Worm (Caenorhabditis elegans) whole organism, young adult: ENCODE data around the gene ZK1127.4.

Source experiments
- C06A6.2 ChIP-seq: fragments of 200-800 bp; sonication (Bioruptor generic); conservative IDR thresholded peaks from 2 replicates; pipeline ENCODE4 v1.3.6; 2022; ENCODE audit warnings: missing genetic modification characterization, missing compliant biosample characterization
- F10E7.11 ChIP-seq: sonication (generic microtip); optimal IDR thresholded peaks from 2 replicates; lab custom pipeline; 2017; ENCODE audit warnings: mild to moderate bottlenecking, missing genetic modification characterization, moderate library complexity, missing compliant biosample characterization
- F33H1.4 ChIP-seq: fragments of 200-800 bp; sonication (Bioruptor generic); IDR thresholded peaks from 2 replicates; pipeline ENCODE4 v1.3.6; 2022; ENCODE audit warnings: missing genetic modification reagents, missing genetic modification characterization, missing compliant biosample characterization
- F37B4.10 ChIP-seq: fragments of 200-800 bp; sonication (Bioruptor generic); IDR thresholded peaks from 2 replicates; pipeline ENCODE4 v1.3.6; 2022; ENCODE audit warnings: missing genetic modification characterization, missing compliant biosample characterization
- K11D2.4 ChIP-seq: fragments of 200-800 bp; sonication (Bioruptor generic); IDR thresholded peaks from 2 replicates; pipeline ENCODE4 v1.3.6; 2022; ENCODE audit warnings: missing genetic modification reagents, missing genetic modification characterization, missing compliant biosample characterization
- Y53G8AR.9 ChIP-seq: fragments of 200-800 bp; sonication (Bioruptor generic); conservative IDR thresholded peaks from 2 replicates; pipeline ENCODE4 v1.3.6; 2022; ENCODE audit warnings: missing genetic modification reagents, missing genetic modification characterization, missing compliant biosample characterization
- aptf-2 ChIP-seq: fragments of 200-800 bp; sonication (Bioruptor generic); conservative IDR thresholded peaks from 2 replicates; pipeline ENCODE4 v1.3.6; 2022; ENCODE audit warnings: missing genetic modification reagents, missing genetic modification characterization, missing compliant biosample characterization
- atf-7 ChIP-seq: sonication (generic microtip); optimal IDR thresholded peaks from 2 replicates; lab custom pipeline; 2017; ENCODE audit warnings: mild to moderate bottlenecking, missing genetic modification characterization, missing compliant biosample characterization
- attf-3 ChIP-seq: fragments of 200-800 bp; sonication (Bioruptor generic); conservative IDR thresholded peaks from 2 replicates; pipeline ENCODE4 v1.3.6; 2022; ENCODE audit warnings: missing genetic modification reagents, missing genetic modification characterization, missing compliant biosample characterization
- attf-5 ChIP-seq: fragments of 200-800 bp; sonication (Bioruptor generic); optimal IDR thresholded peaks from 2 replicates; lab custom pipeline; 2018; ENCODE audit warnings: mild to moderate bottlenecking, missing genetic modification characterization, missing compliant biosample characterization
- ceh-100 ChIP-seq: fragments of 200-800 bp; sonication (Bioruptor generic); IDR thresholded peaks from 2 replicates; pipeline ENCODE4 v1.3.6; 2022; ENCODE audit warnings: missing genetic modification reagents, missing genetic modification characterization, missing compliant biosample characterization
- ceh-40 ChIP-seq: fragments of 200-800 bp; sonication (Bioruptor generic); IDR thresholded peaks from 2 replicates; pipeline ENCODE4 v1.3.6; 2022; ENCODE audit warnings: missing genetic modification characterization, missing compliant biosample characterization
- chd-7 ChIP-seq: sonication (generic microtip); optimal IDR thresholded peaks from 2 replicates; lab custom pipeline; 2016; ENCODE audit warnings: mild to moderate bottlenecking, missing genetic modification characterization, moderate library complexity, missing compliant biosample characterization
- dox-1 ChIP-seq: fragments of 200-800 bp; sonication (Bioruptor generic); IDR thresholded peaks from 2 replicates; pipeline ENCODE4 v1.3.6; 2022; ENCODE audit warnings: missing genetic modification reagents, missing genetic modification characterization, missing compliant biosample characterization
- egrh-3 ChIP-seq: fragments of 200-800 bp; sonication (Bioruptor generic); IDR thresholded peaks from 2 replicates; pipeline ENCODE4 v1.3.6; 2022; ENCODE audit warnings: missing genetic modification reagents, missing genetic modification characterization, missing compliant biosample characterization
- ets-4 ChIP-seq: fragments of 200-800 bp; sonication (Bioruptor generic); optimal IDR thresholded peaks from 2 replicates; lab custom pipeline; 2018; ENCODE audit warnings: mild to moderate bottlenecking, missing genetic modification characterization, missing compliant biosample characterization
- him-1 ChIP-seq: sonication (generic microtip); optimal IDR thresholded peaks from 2 replicates; lab custom pipeline; 2016; ENCODE audit warnings: missing genotype, missing genetic modification reagents, missing genetic modification characterization, missing compliant biosample characterization
- hmg-1.2 ChIP-seq: fragments of 200-800 bp; sonication (Bioruptor generic); IDR thresholded peaks from 2 replicates; pipeline ENCODE4 v1.3.6; 2022; ENCODE audit warnings: missing genetic modification reagents, missing genetic modification characterization, missing compliant biosample characterization
- hmg-20 ChIP-seq: fragments of 200-800 bp; sonication (Bioruptor generic); IDR thresholded peaks from 2 replicates; pipeline ENCODE4 v1.3.6; 2022; ENCODE audit warnings: missing genetic modification reagents, missing genetic modification characterization, missing compliant biosample characterization
- let-607 ChIP-seq, 2 experiments: fragments of 200-800 bp in 1 of 2; sonication (Bioruptor generic) in 1 of 2; sonication (generic microtip) in 1 of 2; optimal IDR thresholded peaks; 2 replicates each; lab custom pipeline; 2016 to 2018; ENCODE audit warnings: mild to moderate bottlenecking in 2 of 2, missing compliant biosample characterization in 2 of 2, missing genetic modification characterization in 2 of 2, moderate library complexity in 2 of 2, missing genotype in 1 of 2
- lin-35 ChIP-seq, 3 experiments: fragments of 150-350 bp in 2 of 3; sonication (generic microtip) in 1 of 3; optimal IDR thresholded peaks; 2 replicates each; lab custom pipeline; 2014 to 2018; ENCODE audit warnings: missing biosample characterization in 3 of 3, missing genetic modification characterization in 3 of 3, missing genetic modification reagents in 3 of 3
- lin-40 ChIP-seq: sonication (generic microtip); optimal IDR thresholded peaks from 2 replicates; lab custom pipeline; 2016; ENCODE audit warnings: missing genetic modification characterization, mild to moderate bottlenecking, missing compliant biosample characterization, missing genotype, missing genetic modification reagents
- lin-54 ChIP-seq: fragments of 200-800 bp; sonication (Bioruptor generic); optimal IDR thresholded peaks from 2 replicates; lab custom pipeline; 2018; ENCODE audit warnings: mild to moderate bottlenecking, missing genetic modification characterization, missing compliant biosample characterization
- lir-1 ChIP-seq: fragments of 200-800 bp; sonication (Bioruptor generic); conservative IDR thresholded peaks from 2 replicates; pipeline ENCODE4 v1.3.6; 2022; ENCODE audit warnings: missing genetic modification reagents, missing genetic modification characterization, missing compliant biosample characterization
- lsl-1 ChIP-seq: fragments of 200-800 bp; sonication (Bioruptor generic); optimal IDR thresholded peaks from 2 replicates; lab custom pipeline; 2018; ENCODE audit warnings: mild to moderate bottlenecking, missing genetic modification characterization, moderate library complexity, missing compliant biosample characterization
- madf-3 ChIP-seq: fragments of 200-800 bp; sonication (Bioruptor generic); IDR thresholded peaks from 2 replicates; pipeline ENCODE4 v1.3.6; 2022; ENCODE audit warnings: missing genetic modification reagents, missing genetic modification characterization, missing compliant biosample characterization
- madf-6 ChIP-seq: fragments of 200-800 bp; sonication (Bioruptor generic); IDR thresholded peaks from 2 replicates; pipeline ENCODE4 v1.3.6; 2022; ENCODE audit warnings: missing genetic modification reagents, missing genetic modification characterization, missing compliant biosample characterization
- mcd-1 ChIP-seq: fragments of 200-800 bp; sonication (Bioruptor generic); IDR thresholded peaks from 2 replicates; pipeline ENCODE4 v1.3.6; 2022; ENCODE audit warnings: missing genetic modification reagents, missing genetic modification characterization, missing compliant biosample characterization
- mxl-1 ChIP-seq: sonication (generic microtip); optimal IDR thresholded peaks from 2 replicates; lab custom pipeline; 2016; ENCODE audit warnings: missing genetic modification characterization, missing compliant biosample characterization
- nfya-1 ChIP-seq: sonication (generic microtip); optimal IDR thresholded peaks from 2 replicates; lab custom pipeline; 2017; ENCODE audit warnings: antibody characterized with exemption, missing compliant biosample characterization, missing genetic modification characterization, borderline replicate concordance; ENCODE audit not compliant: insufficient read depth
- nfyb-1 ChIP-seq: fragments of 200-800 bp; sonication (Bioruptor generic); IDR thresholded peaks from 2 replicates; pipeline ENCODE4 v1.3.6; 2022; ENCODE audit warnings: missing genetic modification reagents, missing genetic modification characterization, missing compliant biosample characterization
- nhr-80 ChIP-seq: sonication (generic microtip); optimal IDR thresholded peaks from 2 replicates; lab custom pipeline; 2016; ENCODE audit warnings: missing genetic modification characterization, missing compliant biosample characterization
- rec-8 ChIP-seq, 2 experiments: sonication (generic microtip); optimal IDR thresholded peaks; 2 replicates each; lab custom pipeline; 2016; ENCODE audit warnings: mild to moderate bottlenecking in 2 of 2, missing genetic modification characterization in 2 of 2, missing genetic modification reagents in 2 of 2, missing genotype in 2 of 2, missing biosample characterization in 1 of 2, missing compliant biosample characterization in 1 of 2, moderate library complexity in 1 of 2
- sea-2 ChIP-seq: fragments of 200-800 bp; sonication (Bioruptor generic); IDR thresholded peaks from 2 replicates; pipeline ENCODE4 v1.3.6; 2022; ENCODE audit warnings: missing genetic modification characterization, missing compliant biosample characterization
- snpc-1.3 ChIP-seq: sonication (generic microtip); optimal IDR thresholded peaks from 2 replicates; lab custom pipeline; 2017; ENCODE audit warnings: missing genetic modification characterization, mild to moderate bottlenecking, missing compliant biosample characterization, antibody characterized with exemption, moderate library complexity, missing genotype, missing genetic modification reagents; ENCODE audit not compliant: insufficient read depth
- snpc-4 ChIP-seq, 5 experiments: fragments of 150-350 bp in 1 of 5; sonication (generic microtip) in 4 of 5; optimal IDR thresholded peaks; 2 replicates each; lab custom pipeline; 2014 to 2018; ENCODE audit warnings: missing genetic modification characterization in 5 of 5, missing biosample characterization in 3 of 5, antibody characterized with exemption in 2 of 5, mild to moderate bottlenecking in 2 of 5, missing compliant biosample characterization in 2 of 5, missing genotype in 2 of 5, moderate library complexity in 2 of 5, missing genetic modification reagents in 1 of 5
- sptf-2 ChIP-seq: fragments of 200-800 bp; sonication (Bioruptor generic); optimal IDR thresholded peaks from 2 replicates; lab custom pipeline; 2018; ENCODE audit warnings: mild to moderate bottlenecking, missing genetic modification characterization, missing compliant biosample characterization
- unc-62 ChIP-seq: fragments of 150-350 bp; optimal IDR thresholded peaks from 2 replicates; lab custom pipeline; 2014; ENCODE audit warnings: missing biosample characterization, missing genetic modification reagents, missing genetic modification characterization
- xnd-1 ChIP-seq: sonication (generic microtip); optimal IDR thresholded peaks from 2 replicates; lab custom pipeline; 2016; ENCODE audit warnings: missing genotype, missing genetic modification reagents, missing genetic modification characterization, missing compliant biosample characterization
- ztf-18 ChIP-seq: sonication (generic microtip); optimal IDR thresholded peaks from 2 replicates; lab custom pipeline; 2016; ENCODE audit warnings: missing genotype, mild to moderate bottlenecking, missing genetic modification characterization, missing compliant biosample characterization
- ztf-25 ChIP-seq: fragments of 200-800 bp; sonication (Bioruptor generic); IDR thresholded peaks from 2 replicates; pipeline ENCODE4 v1.3.6; 2022; ENCODE audit warnings: missing genetic modification reagents, missing genetic modification characterization, missing compliant biosample characterization
- ztf-26 ChIP-seq: sonication (generic microtip); optimal IDR thresholded peaks from 2 replicates; lab custom pipeline; 2017; ENCODE audit warnings: missing genetic modification characterization, missing compliant biosample characterization

ZK1127.4 gene

ce11 chrII:7053649-7054048, at the start of gene ZK1127.4:
TSS of gene ZK1127.4 (plus strand) at chrII:7053949.
- no peak for TF ChIP-seq chd-7 (tag; lab: Kevin White, UChicago)
- TF ChIP-seq aptf-2 (GFP tag; lab: Robert Waterston, UW), result no peak
- TF ChIP-seq ztf-25 (GFP tag; lab: Robert Waterston, UW), result no peak
- no peak for TF ChIP-seq lsl-1 (GFP tag; lab: Kevin White, UChicago)
- TF ChIP-seq madf-6 (GFP tag; lab: Robert Waterston, UW), result no peak
- TF ChIP-seq sptf-2 (GFP tag; lab: Kevin White, UChicago), result no peak
- TF ChIP-seq ztf-26 (tag; lab: Kevin White, UChicago), result no peak
- TF ChIP-seq lir-1 (GFP tag; lab: Robert Waterston, UW), result no peak
- no peak for TF ChIP-seq K11D2.4 (GFP tag; lab: Robert Waterston, UW)
- TF ChIP-seq atf-7, result no peak
- TF ChIP-seq nfya-1, result no peak
- no peak for TF ChIP-seq F10E7.11 (tag; lab: Kevin White, UChicago)
- no peak for TF ChIP-seq ceh-100
- TF ChIP-seq ets-4 (GFP tag; lab: Kevin White, UChicago), result no peak

ce11 chrII:7012592-7012991, 41.2 kb upstream of the ZK1127.4 start, which contains the start of gene sqv-7:
TSS of gene sqv-7 (minus strand) at chrII:7012692.
- TF ChIP-seq snpc-4 (GFP tag; optimal IDR thresholded peaks at IDR 0.05; lab: Kevin White, UChicago), result no peak
- no peak for TF ChIP-seq snpc-4 (tag; optimal IDR thresholded peaks at IDR 0.05; lab: Kevin White, UChicago)
- TF ChIP-seq egrh-3 (GFP tag; lab: Robert Waterston, UW), result no peak
- no peak for TF ChIP-seq madf-3
- no peak for TF ChIP-seq rec-8 (tag; optimal IDR thresholded peaks at IDR 0.05; lab: Kevin White, UChicago)
- no peak for TF ChIP-seq F33H1.4 (GFP tag; lab: Robert Waterston, UW)

- TF ChIP-seq xnd-1 (tag; lab: Kevin White, UChicago), result no peak
- TF ChIP-seq lin-40 (tag; lab: Kevin White, UChicago), result peak; percentile 41
- TF ChIP-seq let-607 (tag; optimal IDR thresholded peaks at IDR 0.05; lab: Kevin White, UChicago), result peak in 1 of 2 experiments; percentile 23
- TF ChIP-seq snpc-1.3 (tag; lab: Kevin White, UChicago), result no peak
- no peak for TF ChIP-seq nfyb-1
- no peak for TF ChIP-seq unc-62
- no peak for TF ChIP-seq sea-2 (GFP tag; lab: Robert Waterston, UW)
- peak; percentile 25; the same call in 1 of the 2 replicates for TF ChIP-seq hmg-1.2 (GFP tag; lab: Robert Waterston, UW)
- TF ChIP-seq atf-7, result peak; percentile 57
- peak; percentile 16; the same call in 1 of the 2 replicates for TF ChIP-seq F33H1.4 (GFP tag; lab: Robert Waterston, UW)
- TF ChIP-seq C06A6.2 (GFP tag; lab: Robert Waterston, UW), result no peak
- peak; percentile 49; the same call in 1 of the 2 replicates for TF ChIP-seq attf-3 (GFP tag; lab: Robert Waterston, UW)
- no peak for TF ChIP-seq madf-3
- TF ChIP-seq nhr-80 (tag; lab: Kevin White, UChicago), result peak; percentile 69
- no peak for TF ChIP-seq him-1 (tag; lab: Kevin White, UChicago)
- TF ChIP-seq lin-35 (GFP tag; optimal IDR thresholded peaks at IDR 0.05; lab: Kevin White, UChicago), result no peak
- no peak for TF ChIP-seq Y53G8AR.9 (GFP tag; lab: Robert Waterston, UW)
- no peak for TF ChIP-seq mxl-1 (tag; lab: Kevin White, UChicago)
- TF ChIP-seq snpc-4 (GFP tag; optimal IDR thresholded peaks at IDR 0.05; lab: Kevin White, UChicago), result no peak
- peak in 2 of 4 experiments; percentile 10 to 46 for TF ChIP-seq snpc-4 (tag; optimal IDR thresholded peaks at IDR 0.05; lab: Kevin White, UChicago)
- 0 out of 2 replicates have a peak, but pooled peaks have one; percentile 33 for TF ChIP-seq dox-1 (GFP tag; lab: Robert Waterston, UW)
- peak; percentile 76 for TF ChIP-seq mcd-1 (GFP tag; lab: Robert Waterston, UW)
- peak; percentile 56 for TF ChIP-seq attf-5 (GFP tag; lab: Kevin White, UChicago)
- no peak for TF ChIP-seq hmg-20
- TF ChIP-seq ztf-18 (tag; lab: Kevin White, UChicago), result peak; percentile 90
- no peak for TF ChIP-seq F37B4.10 (GFP tag; lab: Robert Waterston, UW)
- TF ChIP-seq ceh-40, result no peak
- TF ChIP-seq lin-54 (GFP tag; lab: Kevin White, UChicago), result peak; percentile 17
Observed at ce11 chrII:7022370-7023001, 31.3 kb upstream of the ZK1127.4 start, which contains the start of the genes lst-6 and lst-5. TSS of gene lst-6 (minus strand) at chrII:7022509. TSS of gene lst-5 (plus strand) at chrII:7022913.
